Fruit fly (Drosophila melanogaster) whole organism, prepupa: ENCODE measurements around the gene Arpc1.

Experiments
- Blimp-1 ChIP-seq: fragments of 200-800 bp; sonication (Bioruptor generic); optimal IDR thresholded peaks from 3 replicates; lab custom pipeline; 2017; ENCODE audit warnings: missing biosample characterization, missing genetic modification characterization, mild to moderate bottlenecking, moderate library complexity, missing genetic modification reagents
- CG10631 ChIP-seq: fragments of 200-800 bp; sonication (Bioruptor generic); optimal IDR thresholded peaks from 2 replicates; lab custom pipeline; 2016; ENCODE audit warnings: missing biosample characterization, missing genetic modification characterization
- CG10669 ChIP-seq: fragments of 200-800 bp; sonication (Bioruptor generic); optimal IDR thresholded peaks from 3 replicates; lab custom pipeline; 2018; ENCODE audit warnings: missing biosample characterization, mild to moderate bottlenecking, missing genetic modification characterization, moderate library complexity
- CG11294 ChIP-seq: fragments of 200-800 bp; sonication (Bioruptor generic); IDR thresholded peaks from 2 replicates; pipeline ENCODE4 v1.3.6; 2022; ENCODE audit warnings: missing biosample characterization, missing genetic modification characterization
- CG11762 ChIP-seq: fragments of 200-800 bp; sonication (Bioruptor generic); optimal IDR thresholded peaks from 3 replicates; lab custom pipeline; 2016; ENCODE audit warnings: missing biosample characterization, missing genetic modification characterization; ENCODE audit not compliant: insufficient read depth
- CG15336 ChIP-seq: fragments of 200-800 bp; sonication (Bioruptor generic); IDR thresholded peaks from 2 replicates; pipeline ENCODE4 v1.3.6; 2022; ENCODE audit warnings: missing biosample characterization, missing genetic modification characterization
- CG31627 ChIP-seq: fragments of 200-800 bp; sonication (Bioruptor generic); optimal IDR thresholded peaks from 3 replicates; lab custom pipeline; 2016; ENCODE audit warnings: missing biosample characterization, missing genetic modification characterization
- CG32006 ChIP-seq: fragments of 200-800 bp; sonication (Bioruptor generic); optimal IDR thresholded peaks from 3 replicates; lab custom pipeline; 2017; ENCODE audit warnings: missing biosample characterization, mild to moderate bottlenecking, missing genetic modification characterization
- CG34406 ChIP-seq: fragments of 200-800 bp; sonication (Bioruptor generic); optimal IDR thresholded peaks from 3 replicates; lab custom pipeline; 2016; ENCODE audit warnings: missing biosample characterization, missing genetic modification characterization
- CG3919 ChIP-seq: fragments of 200-800 bp; sonication (Bioruptor generic); optimal IDR thresholded peaks from 3 replicates; lab custom pipeline; 2016; ENCODE audit warnings: missing biosample characterization, missing genetic modification characterization
- CG4318 ChIP-seq: fragments of 200-800 bp; sonication (Bioruptor generic); optimal IDR thresholded peaks from 3 replicates; lab custom pipeline; 2017; ENCODE audit warnings: missing biosample characterization, mild to moderate bottlenecking, missing genetic modification characterization
- CG6163 ChIP-seq: fragments of 200-800 bp; sonication (Bioruptor generic); IDR thresholded peaks from 3 replicates; pipeline ENCODE4 v1.3.6; 2022; ENCODE audit warnings: missing biosample characterization, missing genetic modification characterization
- CG6276 ChIP-seq: fragments of 200-800 bp; sonication (Bioruptor generic); optimal IDR thresholded peaks from 2 replicates; lab custom pipeline; 2017; ENCODE audit warnings: missing biosample characterization, mild to moderate bottlenecking, missing genetic modification characterization
- CG6792 ChIP-seq: fragments of 200-800 bp; sonication (Bioruptor generic); optimal IDR thresholded peaks from 3 replicates; lab custom pipeline; 2016; ENCODE audit warnings: missing biosample characterization, missing genetic modification characterization
- CG6854 ChIP-seq: fragments of 200-800 bp; sonication (Bioruptor generic); optimal IDR thresholded peaks from 2 replicates; lab custom pipeline; 2017; ENCODE audit warnings: missing biosample characterization, mild to moderate bottlenecking, missing genetic modification characterization
- CG7368 ChIP-seq: fragments of 200-800 bp; sonication (Bioruptor generic); optimal IDR thresholded peaks from 3 replicates; lab custom pipeline; 2016; ENCODE audit warnings: missing biosample characterization, missing genetic modification characterization
- CG8119 ChIP-seq: fragments of 200-800 bp; sonication (Bioruptor generic); IDR thresholded peaks from 3 replicates; pipeline ENCODE4 v1.3.6; 2022; ENCODE audit warnings: missing biosample characterization, missing genetic modification characterization
- CG9139 ChIP-seq: fragments of 200-800 bp; sonication (Bioruptor generic); optimal IDR thresholded peaks from 3 replicates; lab custom pipeline; 2017; ENCODE audit warnings: missing biosample characterization, mild to moderate bottlenecking, missing genetic modification characterization
- Eip75B ChIP-seq: fragments of 200-800 bp; sonication (Bioruptor generic); optimal IDR thresholded peaks from 3 replicates; lab custom pipeline; 2016; ENCODE audit warnings: missing biosample characterization, missing genetic modification characterization
- Eip78C ChIP-seq: fragments of 200-800 bp; sonication (Bioruptor generic); peaks from one replicate; lab custom pipeline; 2016; ENCODE audit warnings: missing biosample characterization, missing genetic modification characterization
- Eip93F ChIP-seq: fragments of 200-800 bp; sonication (Bioruptor generic); optimal IDR thresholded peaks from 2 replicates; lab custom pipeline; 2016; ENCODE audit warnings: missing biosample characterization, mild to moderate bottlenecking, missing genetic modification characterization
- Ets21C ChIP-seq: fragments of 200-800 bp; sonication (Bioruptor generic); optimal IDR thresholded peaks from 3 replicates; lab custom pipeline; 2016; ENCODE audit warnings: missing biosample characterization, missing genetic modification characterization
- Gug ChIP-seq: fragments of 200-800 bp; sonication (Bioruptor generic); IDR thresholded peaks from 2 replicates; pipeline ENCODE4 v1.3.6; 2022; ENCODE audit warnings: missing biosample characterization, missing genetic modification characterization
- Hr38 ChIP-seq: sonication (Bioruptor generic); optimal IDR thresholded peaks from 2 replicates; lab custom pipeline; 2016; ENCODE audit warnings: missing biosample characterization, missing genetic modification characterization
- Hr39 ChIP-seq: fragments of 200-800 bp; sonication (Bioruptor generic); optimal IDR thresholded peaks from 2 replicates; lab custom pipeline; 2016; ENCODE audit warnings: missing biosample characterization, missing genetic modification characterization
- Hr4 ChIP-seq: fragments of 200-800 bp; sonication (Bioruptor generic); optimal IDR thresholded peaks from 3 replicates; lab custom pipeline; 2016; ENCODE audit warnings: missing biosample characterization, missing genetic modification characterization
- Lpt ChIP-seq: fragments of 200-800 bp; sonication (Bioruptor generic); optimal IDR thresholded peaks from 3 replicates; lab custom pipeline; 2016; ENCODE audit warnings: missing biosample characterization, missing genetic modification characterization
- Met ChIP-seq: fragments of 200-800 bp; sonication (Bioruptor generic); optimal IDR thresholded peaks from 3 replicates; lab custom pipeline; 2016; ENCODE audit warnings: missing biosample characterization, missing genetic modification characterization
- OdsH ChIP-seq: fragments of 200-800 bp; sonication (Bioruptor generic); optimal IDR thresholded peaks from 3 replicates; lab custom pipeline; 2016; ENCODE audit warnings: missing biosample characterization, missing genetic modification characterization
- Smox ChIP-seq: fragments of 200-800 bp; sonication (Bioruptor generic); optimal IDR thresholded peaks from 3 replicates; lab custom pipeline; 2016; ENCODE audit warnings: missing biosample characterization, missing genetic modification characterization
- Sox102F ChIP-seq: fragments of 200-800 bp; sonication (Bioruptor generic); optimal IDR thresholded peaks from 2 replicates; lab custom pipeline; 2016; ENCODE audit warnings: missing biosample characterization, mild to moderate bottlenecking, missing genetic modification characterization
- Sox14 ChIP-seq: fragments of 200-800 bp; sonication (Bioruptor generic); optimal IDR thresholded peaks from 3 replicates; lab custom pipeline; 2016; ENCODE audit warnings: missing biosample characterization, missing genetic modification characterization
- Sox15 ChIP-seq: fragments of 200-800 bp; sonication (Bioruptor generic); optimal IDR thresholded peaks from 3 replicates; lab custom pipeline; 2016; ENCODE audit warnings: missing biosample characterization, missing genetic modification characterization
- achi ChIP-seq: fragments of 200-800 bp; sonication (Bioruptor generic); optimal IDR thresholded peaks from 3 replicates; lab custom pipeline; 2016; ENCODE audit warnings: missing biosample characterization, missing genetic modification characterization
- acj6 ChIP-seq: fragments of 200-800 bp; sonication (Bioruptor generic); optimal IDR thresholded peaks from 3 replicates; lab custom pipeline; 2016; ENCODE audit warnings: missing biosample characterization, missing genetic modification characterization
- cyc ChIP-seq: fragments of 200-800 bp; sonication (Bioruptor generic); optimal IDR thresholded peaks from 3 replicates; lab custom pipeline; 2016; ENCODE audit warnings: missing biosample characterization, missing genetic modification characterization
- dac ChIP-seq: fragments of 200-800 bp; sonication (Bioruptor generic); optimal IDR thresholded peaks from 2 replicates; lab custom pipeline; 2017; ENCODE audit warnings: missing biosample characterization, mild to moderate bottlenecking, missing genetic modification characterization
- dsx ChIP-seq: fragments of 200-800 bp; optimal IDR thresholded peaks from 3 replicates; lab custom pipeline; 2019; ENCODE audit warnings: missing biosample characterization, mild to moderate bottlenecking, missing genetic modification characterization, moderate library complexity; ENCODE audit not compliant: poor library complexity, severe bottlenecking
- eg ChIP-seq: fragments of 200-800 bp; sonication (Bioruptor generic); IDR thresholded peaks from 3 replicates; pipeline ENCODE4 v1.3.6; 2022; ENCODE audit warnings: missing biosample characterization, missing genetic modification characterization
- esn ChIP-seq: fragments of 200-800 bp; sonication (Bioruptor generic); optimal IDR thresholded peaks from 2 replicates; lab custom pipeline; 2016; ENCODE audit warnings: missing biosample characterization, mild to moderate bottlenecking, missing genetic modification characterization, moderate library complexity
- fkh ChIP-seq: fragments of 200-800 bp; sonication (Bioruptor generic); optimal IDR thresholded peaks from 3 replicates; lab custom pipeline; 2017; ENCODE audit warnings: missing biosample characterization, mild to moderate bottlenecking, missing genetic modification characterization, moderate library complexity
- lz ChIP-seq: fragments of 200-800 bp; sonication (Bioruptor generic); optimal IDR thresholded peaks from 3 replicates; lab custom pipeline; 2016; ENCODE audit warnings: missing biosample characterization, missing genetic modification characterization
- net ChIP-seq: fragments of 200-800 bp; sonication (Bioruptor generic); optimal IDR thresholded peaks from 3 replicates; lab custom pipeline; 2016; ENCODE audit warnings: missing biosample characterization, missing genetic modification characterization
- pdm3 ChIP-seq: fragments of 200-800 bp; sonication (Bioruptor generic); optimal IDR thresholded peaks from 3 replicates; lab custom pipeline; 2016; ENCODE audit warnings: missing biosample characterization, missing genetic modification characterization
- salr ChIP-seq, 2 experiments: fragments of 200-800 bp; sonication (Bioruptor generic); optimal IDR thresholded peaks; 3 replicates each; lab custom pipeline; 2016 to 2018; ENCODE audit warnings: missing biosample characterization in 2 of 2, missing genetic modification characterization in 2 of 2, mild to moderate bottlenecking in 1 of 2
- ss ChIP-seq, 2 experiments: fragments of 200-800 bp; sonication (Bioruptor generic); optimal IDR thresholded peaks; 2 replicates in 1 of 2; 3 replicates in 1 of 2; lab custom pipeline; 2017 to 2018; ENCODE audit warnings: mild to moderate bottlenecking in 2 of 2, missing biosample characterization in 2 of 2, missing genetic modification characterization in 2 of 2, moderate library complexity in 1 of 2
- svp ChIP-seq: fragments of 200-800 bp; sonication (Bioruptor generic); peaks from one replicate; lab custom pipeline; 2016; ENCODE audit warnings: missing biosample characterization, missing genetic modification characterization
- topi ChIP-seq: fragments of 200-800 bp; sonication (Bioruptor generic); optimal IDR thresholded peaks from 3 replicates; lab custom pipeline; 2016; ENCODE audit warnings: missing biosample characterization, missing genetic modification characterization
- vri ChIP-seq: fragments of 200-800 bp; sonication (Bioruptor generic); optimal IDR thresholded peaks from 3 replicates; lab custom pipeline; 2016; ENCODE audit warnings: missing biosample characterization, mild to moderate bottlenecking, missing genetic modification characterization

Arpc1 gene

DNA sequence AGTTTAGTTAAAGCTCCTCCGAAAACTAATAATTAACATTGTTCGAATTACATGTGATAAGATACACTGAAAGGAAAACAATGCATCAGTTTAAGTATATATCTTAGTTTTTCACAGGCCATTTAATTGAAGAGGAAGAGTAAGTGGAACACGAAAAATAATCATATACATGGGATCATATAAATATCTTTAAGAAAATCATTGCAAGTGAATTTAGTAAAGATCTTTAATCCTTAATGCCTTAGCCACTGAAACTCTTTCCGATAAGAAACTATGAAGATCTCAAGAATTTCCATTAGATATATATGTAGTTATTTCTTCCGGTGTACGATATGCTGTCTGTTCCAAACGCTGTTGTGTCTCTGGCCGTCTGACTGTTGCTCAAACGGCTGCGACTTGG, 50.9 kb downstream of the Arpc1 start:
- peak; percentile 2 for TF ChIP-seq Eip75B (GFP tag; lab: Kevin White, UChicago)
- TF ChIP-seq CG6163 (GFP tag; lab: Robert Waterston, UW), result peak; percentile 73
- peak; percentile 18 for TF ChIP-seq CG11762 (GFP tag; lab: Kevin White, UChicago)
- no peak for TF ChIP-seq Smox (GFP tag; lab: Kevin White, UChicago)
- no peak for TF ChIP-seq CG7368 (GFP tag; lab: Kevin White, UChicago)
- no peak for TF ChIP-seq Ets21C (GFP tag; lab: Kevin White, UChicago)
- peak; percentile 83 for TF ChIP-seq Eip78C (GFP tag; lab: Kevin White, UChicago)
- peak; percentile 3 for TF ChIP-seq Sox102F (GFP tag; lab: Kevin White, UChicago)
- TF ChIP-seq fkh (GFP tag; lab: Kevin White, UChicago), result no peak
- peak; percentile 18 for TF ChIP-seq Hr39 (GFP tag; lab: Kevin White, UChicago)
- TF ChIP-seq acj6, result peak; percentile 53
- TF ChIP-seq ss (GFP tag; optimal IDR thresholded peaks at IDR 0.05; lab: Kevin White, UChicago), result no peak
- TF ChIP-seq Sox15 (GFP tag; lab: Kevin White, UChicago), result no peak
- TF ChIP-seq vri (GFP tag; lab: Kevin White, UChicago), result no peak
- TF ChIP-seq dsx (GFP tag; lab: Kevin White, UChicago), result no peak
- TF ChIP-seq svp, result peak; percentile 63
- TF ChIP-seq esn (GFP tag; lab: Kevin White, UChicago), result peak; percentile 43
- TF ChIP-seq CG6276 (GFP tag; lab: Kevin White, UChicago), result peak; percentile 72
- TF ChIP-seq cyc (GFP tag; lab: Kevin White, UChicago), result peak; percentile 24
- TF ChIP-seq lz (GFP tag; lab: Kevin White, UChicago), result peak; percentile 37
- peak; percentile 90 for TF ChIP-seq CG32006
- peak; percentile 14 for TF ChIP-seq CG6792 (GFP tag; lab: Kevin White, UChicago)
- peak; percentile 1 for TF ChIP-seq CG34406 (GFP tag; lab: Kevin White, UChicago)
- TF ChIP-seq Blimp-1, result no peak
- TF ChIP-seq CG10631 (GFP tag; lab: Kevin White, UChicago), result peak; percentile 38
- TF ChIP-seq CG6854, result no peak
- TF ChIP-seq CG31627 (GFP tag; lab: Kevin White, UChicago), result peak; percentile 10
- TF ChIP-seq net, result peak; percentile 61
- TF ChIP-seq salr (GFP tag; optimal IDR thresholded peaks at IDR 0.05; lab: Kevin White, UChicago), result peak in 1 of 2 experiments; percentile 53
- peak; percentile 57 for TF ChIP-seq Lpt (GFP tag; lab: Kevin White, UChicago)
- peak; percentile 83 for TF ChIP-seq eg
- peak; percentile 44 for TF ChIP-seq CG3919 (GFP tag; lab: Kevin White, UChicago)
- TF ChIP-seq Hr38 (GFP tag; lab: Kevin White, UChicago), result no peak
- peak; percentile 40 for TF ChIP-seq Sox14 (GFP tag; lab: Kevin White, UChicago)
- TF ChIP-seq CG9139, result no peak
- peak; percentile 3 for TF ChIP-seq CG10669 (GFP tag; lab: Kevin White, UChicago)
- TF ChIP-seq CG8119 (GFP tag; lab: Robert Waterston, UW), result peak; percentile 87
- peak; percentile 77 for TF ChIP-seq CG4318
- peak; percentile 56 for TF ChIP-seq achi (GFP tag; lab: Kevin White, UChicago)
- TF ChIP-seq CG11294 (GFP tag; lab: Robert Waterston, UW), result peak; percentile 61
- peak; percentile 64 for TF ChIP-seq dac (GFP tag; lab: Kevin White, UChicago)
- TF ChIP-seq Hr4 (GFP tag; lab: Kevin White, UChicago), result peak; percentile 85
- TF ChIP-seq CG15336 (GFP tag; lab: Robert Waterston, UW), result peak; percentile 76
- TF ChIP-seq topi, result peak; percentile 43
- TF ChIP-seq Met (GFP tag; lab: Kevin White, UChicago), result no peak
- TF ChIP-seq OdsH, result peak; percentile 61
- TF ChIP-seq Eip93F (GFP tag; lab: Kevin White, UChicago), result no peak
- TF ChIP-seq Gug (GFP tag; lab: Robert Waterston, UW), result peak; percentile 63
- TF ChIP-seq pdm3, result peak; percentile 63
